Worm (Caenorhabditis elegans) whole organism, young adult: ENCODE results near the gene W09G12.9.

Experiments used
- B0035.1 ChIP-seq: sonication (generic microtip); optimal IDR thresholded peaks from 2 replicates; lab custom pipeline; 2016; ENCODE audit warnings: missing genetic modification characterization, mild to moderate bottlenecking, missing compliant biosample characterization, missing genotype, missing genetic modification reagents
- B0261.1 ChIP-seq: sonication (generic microtip); optimal IDR thresholded peaks from 2 replicates; lab custom pipeline; 2016; ENCODE audit warnings: mild to moderate bottlenecking, missing genetic modification characterization, moderate library complexity, missing compliant biosample characterization
- C17E4.6 ChIP-seq: fragments of 200-800 bp; sonication (Bioruptor generic); IDR thresholded peaks from 2 replicates; pipeline ENCODE4 v1.3.6; 2022; ENCODE audit warnings: missing genetic modification reagents, missing genetic modification characterization, missing compliant biosample characterization
- F23B12.7 ChIP-seq: sonication (generic microtip); optimal IDR thresholded peaks from 2 replicates; lab custom pipeline; 2017; ENCODE audit warnings: missing genetic modification characterization, mild to moderate bottlenecking, missing compliant biosample characterization, antibody characterized with exemption, moderate library complexity; ENCODE audit not compliant: insufficient read depth
- F33H1.4 ChIP-seq: fragments of 200-800 bp; sonication (Bioruptor generic); IDR thresholded peaks from 2 replicates; pipeline ENCODE4 v1.3.6; 2022; ENCODE audit warnings: missing genetic modification reagents, missing genetic modification characterization, missing compliant biosample characterization
- F37B4.10 ChIP-seq: fragments of 200-800 bp; sonication (Bioruptor generic); IDR thresholded peaks from 2 replicates; pipeline ENCODE4 v1.3.6; 2022; ENCODE audit warnings: missing genetic modification characterization, missing compliant biosample characterization
- F57C9.4 ChIP-seq: sonication (generic microtip); optimal IDR thresholded peaks from 2 replicates; lab custom pipeline; 2017; ENCODE audit warnings: mild to moderate bottlenecking, missing genetic modification characterization, missing compliant biosample characterization
- K11D2.4 ChIP-seq: fragments of 200-800 bp; sonication (Bioruptor generic); IDR thresholded peaks from 2 replicates; pipeline ENCODE4 v1.3.6; 2022; ENCODE audit warnings: missing genetic modification reagents, missing genetic modification characterization, missing compliant biosample characterization
- T07F8.4 ChIP-seq: sonication (generic microtip); optimal IDR thresholded peaks from 2 replicates; lab custom pipeline; 2016; ENCODE audit warnings: mild to moderate bottlenecking, missing genetic modification characterization, moderate library complexity, missing compliant biosample characterization
- Y56A3A.18 ChIP-seq: fragments of 200-800 bp; sonication (Bioruptor generic); IDR thresholded peaks from 2 replicates; pipeline ENCODE4 v1.3.6; 2022; ENCODE audit warnings: missing genetic modification reagents, missing genetic modification characterization, missing compliant biosample characterization
- aptf-2 ChIP-seq: fragments of 200-800 bp; sonication (Bioruptor generic); conservative IDR thresholded peaks from 2 replicates; pipeline ENCODE4 v1.3.6; 2022; ENCODE audit warnings: missing genetic modification reagents, missing genetic modification characterization, missing compliant biosample characterization
- attf-6 ChIP-seq: fragments of 200-800 bp; sonication (Bioruptor generic); IDR thresholded peaks from 2 replicates; pipeline ENCODE4 v1.3.6; 2022; ENCODE audit warnings: missing genetic modification reagents, missing genetic modification characterization, missing compliant biosample characterization
- bed-2 ChIP-seq: fragments of 200-800 bp; sonication (Bioruptor generic); IDR thresholded peaks from 2 replicates; pipeline ENCODE4 v1.3.6; 2022; ENCODE audit warnings: missing genetic modification reagents, missing genetic modification characterization, missing compliant biosample characterization
- cebp-2 ChIP-seq: fragments of 200-800 bp; sonication (Bioruptor generic); IDR thresholded peaks from 2 replicates; pipeline ENCODE4 v1.3.6; 2022; ENCODE audit warnings: missing genetic modification characterization, missing compliant biosample characterization
- ceh-27 ChIP-seq: fragments of 200-800 bp; sonication (Bioruptor generic); optimal IDR thresholded peaks from 2 replicates; lab custom pipeline; 2018; ENCODE audit warnings: mild to moderate bottlenecking, missing genetic modification characterization, moderate library complexity, missing compliant biosample characterization
- ceh-91 ChIP-seq: fragments of 200-800 bp; sonication (Bioruptor generic); IDR thresholded peaks from 2 replicates; pipeline ENCODE4 v1.3.6; 2022; ENCODE audit warnings: missing genetic modification reagents, missing genetic modification characterization, missing compliant biosample characterization
- dpl-1 ChIP-seq: fragments of 150-350 bp; optimal IDR thresholded peaks from 2 replicates; lab custom pipeline; 2014; ENCODE audit warnings: missing biosample characterization, missing genetic modification reagents, missing genetic modification characterization
- efl-1 ChIP-seq: fragments of 150-350 bp; optimal IDR thresholded peaks from 2 replicates; lab custom pipeline; 2014; ENCODE audit warnings: missing biosample characterization, missing genetic modification reagents, missing genetic modification characterization
- egl-44 ChIP-seq: fragments of 200-800 bp; sonication (Bioruptor generic); IDR thresholded peaks from 2 replicates; pipeline ENCODE4 v1.3.6; 2022; ENCODE audit warnings: missing genetic modification reagents, missing genetic modification characterization, missing compliant biosample characterization
- ekl-4 ChIP-seq: fragments of 200-800 bp; sonication (Bioruptor generic); IDR thresholded peaks from 2 replicates; pipeline ENCODE4 v1.3.6; 2022; ENCODE audit warnings: missing genetic modification reagents, missing genetic modification characterization, missing compliant biosample characterization
- ets-4 ChIP-seq: fragments of 200-800 bp; sonication (Bioruptor generic); optimal IDR thresholded peaks from 2 replicates; lab custom pipeline; 2018; ENCODE audit warnings: mild to moderate bottlenecking, missing genetic modification characterization, missing compliant biosample characterization
- fkh-3 ChIP-seq: sonication (generic microtip); optimal IDR thresholded peaks from 2 replicates; lab custom pipeline; 2016; ENCODE audit warnings: mild to moderate bottlenecking, missing genetic modification characterization, missing compliant biosample characterization
- gei-17 ChIP-seq: fragments of 200-800 bp; sonication (Bioruptor generic); optimal IDR thresholded peaks from 2 replicates; lab custom pipeline; 2018; ENCODE audit warnings: mild to moderate bottlenecking, missing genetic modification characterization, missing compliant biosample characterization
- him-1 ChIP-seq: sonication (generic microtip); optimal IDR thresholded peaks from 2 replicates; lab custom pipeline; 2016; ENCODE audit warnings: missing genotype, missing genetic modification reagents, missing genetic modification characterization, missing compliant biosample characterization
- let-526 ChIP-seq: fragments of 200-800 bp; sonication (Bioruptor generic); IDR thresholded peaks from 2 replicates; pipeline ENCODE4 v1.3.6; 2022; ENCODE audit warnings: missing genetic modification reagents, missing genetic modification characterization, missing compliant biosample characterization
- let-607 ChIP-seq, 2 experiments: fragments of 200-800 bp in 1 of 2; sonication (Bioruptor generic) in 1 of 2; sonication (generic microtip) in 1 of 2; optimal IDR thresholded peaks; 2 replicates each; lab custom pipeline; 2016 to 2018; ENCODE audit warnings: mild to moderate bottlenecking in 2 of 2, missing compliant biosample characterization in 2 of 2, missing genetic modification characterization in 2 of 2, moderate library complexity in 2 of 2, missing genotype in 1 of 2
- lin-26 ChIP-seq: fragments of 200-800 bp; sonication (Bioruptor generic); IDR thresholded peaks from 2 replicates; pipeline ENCODE4 v1.3.6; 2022; ENCODE audit warnings: missing genetic modification reagents, missing genetic modification characterization, missing compliant biosample characterization
- lin-54 ChIP-seq: fragments of 200-800 bp; sonication (Bioruptor generic); optimal IDR thresholded peaks from 2 replicates; lab custom pipeline; 2018; ENCODE audit warnings: mild to moderate bottlenecking, missing genetic modification characterization, missing compliant biosample characterization
- lsl-1 ChIP-seq: fragments of 200-800 bp; sonication (Bioruptor generic); optimal IDR thresholded peaks from 2 replicates; lab custom pipeline; 2018; ENCODE audit warnings: mild to moderate bottlenecking, missing genetic modification characterization, moderate library complexity, missing compliant biosample characterization
- madf-10 ChIP-seq: sonication (generic microtip); optimal IDR thresholded peaks from 2 replicates; lab custom pipeline; 2016; ENCODE audit warnings: mild to moderate bottlenecking, missing genetic modification characterization, missing compliant biosample characterization
- mcd-1 ChIP-seq: fragments of 200-800 bp; sonication (Bioruptor generic); IDR thresholded peaks from 2 replicates; pipeline ENCODE4 v1.3.6; 2022; ENCODE audit warnings: missing genetic modification reagents, missing genetic modification characterization, missing compliant biosample characterization
- mel-28 ChIP-seq: sonication (generic microtip); optimal IDR thresholded peaks from 2 replicates; lab custom pipeline; 2016; ENCODE audit warnings: borderline replicate concordance, mild to moderate bottlenecking, missing genetic modification characterization, missing compliant biosample characterization
- mes-4 ChIP-seq: sonication (generic microtip); optimal IDR thresholded peaks from 2 replicates; lab custom pipeline; 2016; ENCODE audit warnings: missing genotype, missing genetic modification characterization, missing compliant biosample characterization
- mxl-1 ChIP-seq: sonication (generic microtip); optimal IDR thresholded peaks from 2 replicates; lab custom pipeline; 2016; ENCODE audit warnings: missing genetic modification characterization, missing compliant biosample characterization
- nfya-2 ChIP-seq: fragments of 200-800 bp; sonication (Bioruptor generic); IDR thresholded peaks from 2 replicates; pipeline ENCODE4 v1.3.6; 2022; ENCODE audit warnings: missing genetic modification reagents, missing genetic modification characterization, missing compliant biosample characterization
- pha-4 ChIP-seq: fragments of 150-350 bp; sonication (generic microtip); optimal IDR thresholded peaks from 2 replicates; lab custom pipeline; 2014; ENCODE audit warnings: missing biosample characterization, missing genetic modification reagents, missing genetic modification characterization
- rec-8 ChIP-seq, 2 experiments: sonication (generic microtip); optimal IDR thresholded peaks; 2 replicates each; lab custom pipeline; 2016; ENCODE audit warnings: mild to moderate bottlenecking in 2 of 2, missing genetic modification characterization in 2 of 2, missing genetic modification reagents in 2 of 2, missing genotype in 2 of 2, missing biosample characterization in 1 of 2, missing compliant biosample characterization in 1 of 2, moderate library complexity in 1 of 2
- sea-2 ChIP-seq: fragments of 200-800 bp; sonication (Bioruptor generic); IDR thresholded peaks from 2 replicates; pipeline ENCODE4 v1.3.6; 2022; ENCODE audit warnings: missing genetic modification characterization, missing compliant biosample characterization
- snpc-3.4 ChIP-seq: sonication (generic microtip); optimal IDR thresholded peaks from 2 replicates; lab custom pipeline; 2017; ENCODE audit warnings: missing genetic modification characterization, mild to moderate bottlenecking, missing compliant biosample characterization, antibody characterized with exemption, moderate library complexity, missing genotype, missing genetic modification reagents
- zfh-2 ChIP-seq: fragments of 200-800 bp; sonication (Bioruptor generic); conservative IDR thresholded peaks from 2 replicates; pipeline ENCODE4 v1.3.6; 2022; ENCODE audit warnings: missing genetic modification reagents, missing genetic modification characterization, missing compliant biosample characterization
- ztf-18 ChIP-seq: sonication (generic microtip); optimal IDR thresholded peaks from 2 replicates; lab custom pipeline; 2016; ENCODE audit warnings: missing genotype, mild to moderate bottlenecking, missing genetic modification characterization, missing compliant biosample characterization
- ztf-3 ChIP-seq: fragments of 200-800 bp; sonication (Bioruptor generic); optimal IDR thresholded peaks from 2 replicates; lab custom pipeline; 2018; ENCODE audit warnings: mild to moderate bottlenecking, missing genetic modification characterization, missing compliant biosample characterization

W09G12.9 gene

ce11 chrIV:1235785-1236184 is 19.4 kb downstream of the W09G12.9 start:
- no peak for TF ChIP-seq F57C9.4 (tag; lab: Kevin White, UChicago)
- TF ChIP-seq ztf-18 (tag; lab: Kevin White, UChicago) = no peak
- no peak for TF ChIP-seq aptf-2 (GFP tag; lab: Robert Waterston, UW)
- no peak for TF ChIP-seq B0035.1 (tag; lab: Kevin White, UChicago)
- no peak for TF ChIP-seq ceh-91 (GFP tag; lab: Robert Waterston, UW)
- no peak for TF ChIP-seq ztf-3 (GFP tag; lab: Kevin White, UChicago)
- no peak for TF ChIP-seq B0261.1 (tag; lab: Kevin White, UChicago)
- no peak for TF ChIP-seq let-526
- no peak for TF ChIP-seq bed-2 (GFP tag; lab: Robert Waterston, UW)
- no peak for TF ChIP-seq rec-8 (tag; optimal IDR thresholded peaks at IDR 0.05; lab: Kevin White, UChicago)
- no peak for TF ChIP-seq cebp-2 (GFP tag; lab: Robert Waterston, UW)

DNA sequence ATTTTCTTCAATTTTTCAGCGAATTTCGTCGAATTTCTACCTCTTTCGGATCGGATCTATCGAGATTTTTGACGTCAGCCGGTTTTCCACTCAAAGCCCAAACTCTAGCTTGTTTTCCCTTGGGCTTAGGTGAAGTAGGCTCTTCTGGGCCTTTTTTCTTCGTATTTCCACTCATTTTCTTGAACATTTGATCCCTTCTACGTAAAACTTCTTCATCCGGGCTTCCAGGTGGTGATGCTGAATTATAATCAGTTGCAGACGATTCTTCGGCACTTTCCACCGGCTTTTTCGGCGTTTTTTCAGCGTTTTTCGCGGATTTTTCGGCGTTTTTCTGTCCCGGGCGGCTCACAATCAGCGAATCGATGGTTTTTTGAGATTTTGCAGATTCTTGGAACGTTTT is 21.8 kb downstream of the W09G12.9 start:
- no peak for TF ChIP-seq mes-4
- no peak for TF ChIP-seq F33H1.4 (GFP tag; lab: Robert Waterston, UW)
- no peak for TF ChIP-seq cebp-2 (GFP tag; lab: Robert Waterston, UW)
- no peak for TF ChIP-seq mel-28 (tag; lab: Kevin White, UChicago)
- no peak for TF ChIP-seq ekl-4
- no peak for TF ChIP-seq aptf-2 (GFP tag; lab: Robert Waterston, UW)
- no peak for TF ChIP-seq attf-6 (GFP tag; lab: Robert Waterston, UW)
- no peak for TF ChIP-seq sea-2 (GFP tag; lab: Robert Waterston, UW)
- no peak for TF ChIP-seq snpc-3.4 (tag; lab: Kevin White, UChicago)
- no peak for TF ChIP-seq Y56A3A.18 (GFP tag; lab: Robert Waterston, UW)
- no peak for TF ChIP-seq mxl-1 (tag; lab: Kevin White, UChicago)
- no peak for TF ChIP-seq gei-17
- TF ChIP-seq ets-4 (GFP tag; lab: Kevin White, UChicago) = no peak
- TF ChIP-seq zfh-2 (GFP tag; lab: Robert Waterston, UW) = no peak
- TF ChIP-seq K11D2.4 (GFP tag; lab: Robert Waterston, UW) = no peak
- TF ChIP-seq fkh-3 (tag; lab: Kevin White, UChicago) = no peak

ce11 chrIV:1239686-1240085 is 23.3 kb downstream of the W09G12.9 start, which contains the start of gene F38A1.8:
Gene F38A1.8, minus strand, starts transcription at chrIV:1239852.
- TF ChIP-seq efl-1 (GFP tag; lab: Kevin White, UChicago) = peak; percentile 47
- no peak for TF ChIP-seq ceh-27
- TF ChIP-seq C17E4.6 (GFP tag; lab: Robert Waterston, UW) = no peak
- no peak for TF ChIP-seq F37B4.10 (GFP tag; lab: Robert Waterston, UW)
- TF ChIP-seq T07F8.4 (tag; lab: Kevin White, UChicago) = no peak
- peak; percentile 50; the same call in 1 of the 2 replicates for TF ChIP-seq mcd-1 (GFP tag; lab: Robert Waterston, UW)
- no peak for TF ChIP-seq egl-44
- TF ChIP-seq lin-26 (GFP tag; lab: Robert Waterston, UW) = no peak
- TF ChIP-seq aptf-2 (GFP tag; lab: Robert Waterston, UW) = no peak
- peak; percentile 41 for TF ChIP-seq dpl-1 (GFP tag; lab: Kevin White, UChicago)
- TF ChIP-seq let-607 (tag; optimal IDR thresholded peaks at IDR 0.05; lab: Kevin White, UChicago) = peak; percentile 97 to 98
- no peak for TF ChIP-seq madf-10
- peak; percentile 56 for TF ChIP-seq lin-54 (GFP tag; lab: Kevin White, UChicago)
- TF ChIP-seq F23B12.7 (tag; lab: Kevin White, UChicago) = peak; percentile 6
- no peak for TF ChIP-seq pha-4 (tag; lab: Kevin White, UChicago)
- TF ChIP-seq him-1 = peak; percentile 45
- no peak for TF ChIP-seq nfya-2 (GFP tag; lab: Robert Waterston, UW)
- TF ChIP-seq mxl-1 (tag; lab: Kevin White, UChicago) = no peak
- TF ChIP-seq lsl-1 (GFP tag; lab: Kevin White, UChicago) = no peak
